Fruit fly (Drosophila melanogaster) whole organism, embryonic: ENCODE data around the gene CG5611.

Experiments
- ATbp ChIP-seq: fragments of 200-800 bp; sonication (Bioruptor generic); optimal IDR thresholded peaks from 2 replicates; lab custom pipeline; 2017; ENCODE audit warnings: missing biosample characterization, mild to moderate bottlenecking, missing genetic modification characterization, missing genetic modification reagents
- Blimp-1 ChIP-seq: fragments of 200-800 bp; sonication (Bioruptor generic); optimal IDR thresholded peaks from 3 replicates; lab custom pipeline; 2018; ENCODE audit warnings: missing biosample characterization, missing genetic modification characterization, mild to moderate bottlenecking, moderate library complexity, missing genetic modification reagents
- CG10209 ChIP-seq: fragments of 200-800 bp; sonication (Bioruptor generic); optimal IDR thresholded peaks from 3 replicates; lab custom pipeline; 2017; ENCODE audit warnings: missing biosample characterization, mild to moderate bottlenecking, missing genetic modification characterization, missing genetic modification reagents
- CG10274 ChIP-seq: fragments of 200-800 bp; sonication (Bioruptor generic); optimal IDR thresholded peaks from 3 replicates; lab custom pipeline; 2017; ENCODE audit warnings: missing biosample characterization, mild to moderate bottlenecking, missing genetic modification characterization
- CG11723 ChIP-seq: fragments of 200-800 bp; sonication (Bioruptor generic); optimal IDR thresholded peaks from 2 replicates; lab custom pipeline; 2017; ENCODE audit warnings: missing biosample characterization, mild to moderate bottlenecking, missing genetic modification characterization
- CG12391 ChIP-seq: fragments of 200-800 bp; sonication (Bioruptor generic); optimal IDR thresholded peaks from 3 replicates; lab custom pipeline; 2018; ENCODE audit warnings: missing biosample characterization, mild to moderate bottlenecking, missing genetic modification characterization, moderate library complexity
- CG16815 ChIP-seq: fragments of 200-800 bp; sonication (Bioruptor generic); optimal IDR thresholded peaks from 3 replicates; lab custom pipeline; 2017; ENCODE audit warnings: missing biosample characterization, mild to moderate bottlenecking, missing genetic modification characterization
- CG16863 ChIP-seq: fragments of 200-800 bp; sonication (Bioruptor generic); optimal IDR thresholded peaks from 3 replicates; lab custom pipeline; 2016; ENCODE audit warnings: missing biosample characterization, missing genetic modification characterization
- CG2120 ChIP-seq: fragments of 200-800 bp; sonication (Bioruptor generic); optimal IDR thresholded peaks from 3 replicates; lab custom pipeline; 2016; ENCODE audit warnings: missing biosample characterization, missing genetic modification characterization
- CG2199 ChIP-seq: fragments of 200-800 bp; sonication (Bioruptor generic); IDR thresholded peaks from 3 replicates; pipeline ENCODE4 v1.3.6; 2022; ENCODE audit warnings: missing biosample characterization, missing genetic modification characterization
- CG2712 ChIP-seq: fragments of 200-800 bp; optimal IDR thresholded peaks from 3 replicates; lab custom pipeline; 2019; ENCODE audit warnings: missing biosample characterization, mild to moderate bottlenecking, missing genetic modification characterization, moderate library complexity
- CG30403 ChIP-seq: fragments of 200-800 bp; sonication (Bioruptor generic); optimal IDR thresholded peaks from 3 replicates; lab custom pipeline; 2016; ENCODE audit warnings: missing biosample characterization, missing genetic modification characterization
- CG42726 ChIP-seq: fragments of 200-800 bp; sonication (Bioruptor generic); IDR thresholded peaks from 2 replicates; pipeline ENCODE4 v1.3.6; 2022; ENCODE audit warnings: missing biosample characterization, missing genetic modification characterization; ENCODE audit not compliant: partially characterized antibody
- CG6654 ChIP-seq: fragments of 200-800 bp; sonication (Bioruptor generic); optimal IDR thresholded peaks from 2 replicates; lab custom pipeline; 2017; ENCODE audit warnings: missing biosample characterization, mild to moderate bottlenecking, missing genetic modification characterization
- CG6813 ChIP-seq: fragments of 200-800 bp; sonication (Bioruptor generic); optimal IDR thresholded peaks from 2 replicates; lab custom pipeline; 2017; ENCODE audit warnings: missing biosample characterization, missing genetic modification characterization, mild to moderate bottlenecking, moderate library complexity, missing genetic modification reagents
- CG7745 ChIP-seq: fragments of 200-800 bp; sonication (Bioruptor generic); optimal IDR thresholded peaks from 2 replicates; lab custom pipeline; 2018; ENCODE audit warnings: missing biosample characterization, mild to moderate bottlenecking, missing genetic modification characterization, moderate library complexity
- CG8359 ChIP-seq: fragments of 200-800 bp; sonication (Bioruptor generic); optimal IDR thresholded peaks from 2 replicates; lab custom pipeline; 2017; ENCODE audit warnings: missing biosample characterization, mild to moderate bottlenecking, missing genetic modification characterization, borderline replicate concordance
- CG8388 ChIP-seq: fragments of 200-800 bp; sonication (Bioruptor generic); optimal IDR thresholded peaks from 2 replicates; lab custom pipeline; 2019; ENCODE audit warnings: missing biosample characterization, mild to moderate bottlenecking, missing genetic modification characterization, moderate library complexity
- CG9437 ChIP-seq: fragments of 200-800 bp; sonication (Bioruptor generic); optimal IDR thresholded peaks from 2 replicates; lab custom pipeline; 2018; ENCODE audit warnings: missing biosample characterization, mild to moderate bottlenecking, missing genetic modification characterization
- CG9727 ChIP-seq: fragments of 200-800 bp; sonication (Bioruptor generic); optimal IDR thresholded peaks from 3 replicates; lab custom pipeline; 2017; ENCODE audit warnings: missing biosample characterization, mild to moderate bottlenecking, missing genetic modification characterization
- Doc3 ChIP-seq: fragments of 200-800 bp; sonication (Bioruptor generic); IDR thresholded peaks from 3 replicates; pipeline ENCODE4 v1.3.6; 2022; ENCODE audit warnings: missing biosample characterization, missing genetic modification characterization; ENCODE audit not compliant: partially characterized antibody
- Eip74EF ChIP-seq, 2 experiments: fragments of 200-800 bp in 1 of 2; fragments of >200 bp in 1 of 2; sonication (Bioruptor generic) in 1 of 2; optimal IDR thresholded peaks; 2 replicates each; lab custom pipeline; 2017 to 2019; ENCODE audit warnings: missing biosample characterization in 2 of 2, missing genetic modification characterization in 2 of 2, mild to moderate bottlenecking in 1 of 2, moderate library complexity in 1 of 2
- Gug ChIP-seq: fragments of 200-800 bp; sonication (Bioruptor generic); IDR thresholded peaks from 4 replicates; pipeline ENCODE4 v1.3.6; 2022; ENCODE audit warnings: missing biosample characterization, missing genetic modification characterization
- HLH3B ChIP-seq: fragments of 200-800 bp; sonication (Bioruptor generic); IDR thresholded peaks from 2 replicates; pipeline ENCODE4 v1.3.6; 2022; ENCODE audit warnings: missing biosample characterization, missing genetic modification characterization
- Hr51 ChIP-seq, 2 experiments: fragments of 200-800 bp; sonication (Bioruptor generic); optimal IDR thresholded peaks; 2 replicates in 1 of 2; 3 replicates in 1 of 2; lab custom pipeline; 2016 to 2018; ENCODE audit warnings: missing biosample characterization in 2 of 2, missing genetic modification characterization in 2 of 2, mild to moderate bottlenecking in 1 of 2, moderate library complexity in 1 of 2
- Lim3 ChIP-seq: fragments of 200-800 bp; sonication (Bioruptor generic); IDR thresholded peaks from 2 replicates; pipeline ENCODE4 v1.3.6; 2022; ENCODE audit warnings: missing biosample characterization, missing genetic modification characterization
- Med ChIP-seq: fragments of 200-800 bp; sonication (Bioruptor generic); peaks from one replicate; lab custom pipeline; 2016; ENCODE audit warnings: missing biosample characterization, missing genetic modification characterization, mild to moderate bottlenecking, inconsistent platforms, moderate library complexity
- Nf-YB ChIP-seq: fragments of 200-800 bp; sonication (Bioruptor generic); optimal IDR thresholded peaks from 3 replicates; lab custom pipeline; 2019; ENCODE audit warnings: missing biosample characterization, mild to moderate bottlenecking, missing genetic modification characterization, moderate library complexity
- PHDP ChIP-seq: fragments of 200-800 bp; sonication (Bioruptor generic); optimal IDR thresholded peaks from 3 replicates; lab custom pipeline; 2018; ENCODE audit warnings: missing biosample characterization, mild to moderate bottlenecking, missing genetic modification characterization, moderate library complexity
- Ptx1 ChIP-seq: fragments of 200-800 bp; sonication (Bioruptor generic); IDR thresholded peaks from 2 replicates; pipeline ENCODE4 v1.3.6; 2022; ENCODE audit warnings: missing biosample characterization, missing genetic modification characterization
- Ravus ChIP-seq: fragments of 200-800 bp; sonication (Bioruptor generic); IDR thresholded peaks from 2 replicates; pipeline ENCODE4 v1.3.6; 2022; ENCODE audit warnings: missing biosample characterization, missing genetic modification characterization
- Six4 ChIP-seq: fragments of 200-800 bp; sonication (Bioruptor generic); optimal IDR thresholded peaks from 2 replicates; lab custom pipeline; 2016; ENCODE audit warnings: missing biosample characterization, missing genetic modification characterization
- bab2 ChIP-seq: fragments of 200-800 bp; sonication (Bioruptor generic); optimal IDR thresholded peaks from 2 replicates; lab custom pipeline; 2016; ENCODE audit warnings: missing biosample characterization, missing genetic modification characterization
- bbx ChIP-seq: fragments of 200-800 bp; sonication (Bioruptor generic); IDR thresholded peaks from 2 replicates; pipeline ENCODE4 v1.3.6; 2022; ENCODE audit warnings: missing biosample characterization, missing genetic modification characterization; ENCODE audit not compliant: partially characterized antibody
- chif ChIP-seq, 2 experiments: fragments of 200-800 bp; sonication (Bioruptor generic); optimal IDR thresholded peaks; 3 replicates each; lab custom pipeline; 2016; ENCODE audit warnings: missing biosample characterization in 2 of 2, missing genetic modification characterization in 2 of 2
- da ChIP-seq: fragments of 200-800 bp; sonication (Bioruptor generic); optimal IDR thresholded peaks from 2 replicates; lab custom pipeline; 2016; ENCODE audit warnings: missing biosample characterization, missing genetic modification characterization
- dati ChIP-seq: fragments of 200-800 bp; sonication (Bioruptor generic); IDR thresholded peaks from 2 replicates; pipeline ENCODE4 v1.3.6; 2022; ENCODE audit warnings: missing biosample characterization, missing genetic modification characterization
- eyg ChIP-seq: fragments of 200-800 bp; sonication (Bioruptor generic); optimal IDR thresholded peaks from 3 replicates; lab custom pipeline; 2016; ENCODE audit warnings: missing biosample characterization, missing genetic modification characterization
- lmd ChIP-seq: fragments of 200-800 bp; sonication (Bioruptor generic); IDR thresholded peaks from 2 replicates; pipeline ENCODE4 v1.3.6; 2022; ENCODE audit warnings: missing biosample characterization, missing genetic modification characterization
- mam ChIP-seq: fragments of 200-800 bp; sonication (Bioruptor generic); optimal IDR thresholded peaks from 3 replicates; lab custom pipeline; 2016; ENCODE audit warnings: missing biosample characterization, missing genetic modification characterization
- oc ChIP-seq: fragments of 200-800 bp; sonication (Bioruptor generic); optimal IDR thresholded peaks from 2 replicates; lab custom pipeline; 2018; ENCODE audit warnings: missing biosample characterization, mild to moderate bottlenecking, missing genetic modification characterization, moderate library complexity
- org-1 ChIP-seq: fragments of 200-800 bp; sonication (Bioruptor generic); optimal IDR thresholded peaks from 2 replicates; lab custom pipeline; 2017; ENCODE audit warnings: missing biosample characterization, missing genetic modification characterization
- pnt ChIP-seq: fragments of 200-800 bp; sonication (Bioruptor generic); optimal IDR thresholded peaks from 3 replicates; lab custom pipeline; 2016; ENCODE audit warnings: missing biosample characterization, missing genetic modification characterization
- scrt ChIP-seq: fragments of 200-800 bp; sonication (Bioruptor generic); optimal IDR thresholded peaks from 2 replicates; lab custom pipeline; 2018; ENCODE audit warnings: missing biosample characterization, mild to moderate bottlenecking, missing genetic modification characterization, moderate library complexity
- sim ChIP-seq: fragments of 200-800 bp; sonication (Bioruptor generic); IDR thresholded peaks from 2 replicates; pipeline ENCODE4 v1.3.6; 2022; ENCODE audit warnings: missing biosample characterization, missing genetic modification characterization
- slou ChIP-seq: fragments of 200-800 bp; sonication (Bioruptor generic); optimal IDR thresholded peaks from 3 replicates; lab custom pipeline; 2016; ENCODE audit warnings: missing biosample characterization, missing genetic modification characterization
- so ChIP-seq: fragments of 200-800 bp; sonication (Bioruptor generic); IDR thresholded peaks from 3 replicates; pipeline ENCODE4 v1.3.6; 2022; ENCODE audit warnings: missing biosample characterization, missing genetic modification characterization
- unpg ChIP-seq: fragments of 200-800 bp; sonication (Bioruptor generic); optimal IDR thresholded peaks from 3 replicates; lab custom pipeline; 2018; ENCODE audit warnings: missing biosample characterization, mild to moderate bottlenecking, missing genetic modification characterization, moderate library complexity

The CG5611 gene

dm6 chr3R:27604636-27605443 lies 31.0 kb downstream of the CG5611 start (continued):
- TF ChIP-seq Eip74EF (GFP tag; optimal IDR thresholded peaks at IDR 0.05; lab: Kevin White, UChicago) (peak in 1 of 2 experiments; percentile 43), CG30403 (GFP tag; lab: Kevin White, UChicago) (peak; percentile 58), sim (GFP tag; lab: Robert Waterston, UW) (no peak), mam (peak; percentile 19), scrt (GFP tag; lab: Kevin White, UChicago) (no peak), CG9437 (peak; percentile 38), CG7745 (no peak), chif (GFP tag; optimal IDR thresholded peaks at IDR 0.05; lab: Kevin White, UChicago) (peak in 1 of 2 experiments; percentile 25), CG10209 (peak; percentile 19), Blimp-1 (GFP tag; lab: Kevin White, UChicago) (peak; percentile 21), Nf-YB (GFP tag; lab: Kevin White, UChicago) (no peak), CG6654 (GFP tag; lab: Kevin White, UChicago) (peak; percentile 12), dati (GFP tag; lab: Robert Waterston, UW) (peak; percentile 16; the same call in 1 of the 2 replicates), Lim3 (no peak), unpg (GFP tag; lab: Kevin White, UChicago) (peak; percentile 56), PHDP (tag; lab: Kevin White, UChicago) (peak; percentile 38), slou (GFP tag; lab: Kevin White, UChicago) (peak; percentile 11), CG16815 (GFP tag; lab: Kevin White, UChicago) (peak; percentile 8), da (GFP tag; lab: Kevin White, UChicago) (no peak), CG9727 (GFP tag; lab: Kevin White, UChicago) (peak; percentile 48), CG11723 (GFP tag; lab: Kevin White, UChicago) (no peak), org-1 (GFP tag; lab: Kevin White, UChicago) (peak; percentile 4), CG12391 (peak; percentile 32), bbx (GFP tag; lab: Robert Waterston, UW) (no peak), Med (GFP tag; lab: Kevin White, UChicago) (peak; percentile 86), CG8359 (GFP tag; lab: Kevin White, UChicago) (no peak), Ravus (GFP tag; lab: Robert Waterston, UW) (no peak), CG42726 (GFP tag; lab: Robert Waterston, UW) (no peak), CG6813 (GFP tag; lab: Kevin White, UChicago) (peak; percentile 10), CG8388 (peak; percentile 10), pnt (peak; percentile 11), CG2712 (tag; lab: Kevin White, UChicago) (peak; percentile 46), HLH3B (GFP tag; lab: Robert Waterston, UW) (no peak), CG10274 (no peak), Gug (no peak), eyg (no peak), Hr51 (GFP tag; optimal IDR thresholded peaks at IDR 0.05; lab: Kevin White, UChicago) (peak in 1 of 2 experiments; percentile 19), Six4 (GFP tag; lab: Kevin White, UChicago) (peak; percentile 35), ATbp (peak; percentile 38), CG16863 (GFP tag; lab: Kevin White, UChicago) (no peak), Ptx1 (GFP tag; lab: Robert Waterston, UW) (no peak), Doc3 (no peak), CG2199 (peak; percentile 91; the same call in 2 of the 3 replicates), so (peak; percentile 45; the same call in 1 of the 3 replicates), lmd (GFP tag; lab: Robert Waterston, UW) (peak; percentile 28; the same call in 1 of the 2 replicates), bab2 (GFP tag; lab: Kevin White, UChicago) (peak; percentile 6), oc (tag; lab: Kevin White, UChicago) (no peak), CG2120 (GFP tag; lab: Kevin White, UChicago) (peak; percentile 57)
